Fruit fly (Drosophila melanogaster) Kc167 (cell line): Measurements from ENCODE around the gene CG5516.

Experiments
- Myc ChIP-seq: fragments of >200 bp; optimal IDR thresholded peaks from 2 replicates; lab custom pipeline; 2017; ENCODE audit warnings: missing external identifiers
- Sin3A ChIP-seq: fragments of >200 bp; optimal IDR thresholded peaks from 2 replicates; lab custom pipeline; 2018; ENCODE audit warnings: missing external identifiers
- h ChIP-seq: fragments of >200 bp; optimal IDR thresholded peaks from 3 replicates; lab custom pipeline; 2018; ENCODE audit warnings: missing external identifiers
- insv ChIP-seq: fragments of >200 bp; optimal IDR thresholded peaks from 3 replicates; lab custom pipeline; 2018; ENCODE audit warnings: missing external identifiers
- psq ChIP-seq: fragments of >200 bp; optimal IDR thresholded peaks from 2 replicates; lab custom pipeline; 2017; ENCODE audit warnings: missing external identifiers
- ttk ChIP-seq: sonication (Bioruptor generic); optimal IDR thresholded peaks from 2 replicates; lab custom pipeline; 2017; ENCODE audit warnings: missing external identifiers

The CG5516 gene

dm6 chr3R:15963690-15964281 is at the start of gene CG5516, which contains the start of gene CG4287:
TSS of gene CG5516 (plus strand) at chr3R:15963884.
TSS of gene CG4287 (minus strand) at chr3R:15963867.
- TF ChIP-seq ttk (lab: Kevin White, UChicago) (no peak), insv (lab: Kevin White, UChicago) (no peak), Myc (lab: Kevin White, UChicago) (no peak), psq (lab: Kevin White, UChicago) (no peak), Sin3A (lab: Kevin White, UChicago) (no peak), h (lab: Kevin White, UChicago) (no peak)

- TF ChIP-seq Sin3A (lab: Kevin White, UChicago): no peak
- no peak for TF ChIP-seq h (lab: Kevin White, UChicago)
- no peak for TF ChIP-seq ttk (lab: Kevin White, UChicago)
- TF ChIP-seq Myc (lab: Kevin White, UChicago): no peak
- TF ChIP-seq psq (lab: Kevin White, UChicago): no peak
- TF ChIP-seq insv (lab: Kevin White, UChicago): no peak
These were observed 45.8 kb upstream of the CG5516 start, which contains the start of gene CG45105 for dm6 chr3R:15917907-15918306. TSS of gene CG45105 (minus strand) at chr3R:15918007.

dm6 chr3R:15919367-15920228 is 44.1 kb upstream of the CG5516 start:
- TF ChIP-seq Myc (lab: Kevin White, UChicago) (no peak), ttk (lab: Kevin White, UChicago) (no peak), h (lab: Kevin White, UChicago) (no peak), insv (lab: Kevin White, UChicago) (no peak), Sin3A (lab: Kevin White, UChicago) (no peak), psq (lab: Kevin White, UChicago) (no peak)

- TF ChIP-seq Myc (lab: Kevin White, UChicago): no peak
- TF ChIP-seq psq (lab: Kevin White, UChicago): no peak
- TF ChIP-seq h (lab: Kevin White, UChicago): no peak
These were observed 43.5 kb upstream of the CG5516 start for dm6 chr3R:15920229-15920533.

dm6 chr3R:15920751-15921156 is 42.9 kb upstream of the CG5516 start, which contains the start of gene Fbxl7:
TSS of gene Fbxl7 (plus strand) at chr3R:15920898.
- TF ChIP-seq psq (lab: Kevin White, UChicago) (no peak), Sin3A (lab: Kevin White, UChicago) (no peak), ttk (lab: Kevin White, UChicago) (no peak), Myc (lab: Kevin White, UChicago) (no peak), h (lab: Kevin White, UChicago) (no peak), insv (lab: Kevin White, UChicago) (no peak)

- TF ChIP-seq Sin3A (lab: Kevin White, UChicago): no peak
- no peak for TF ChIP-seq psq (lab: Kevin White, UChicago)
- no peak for TF ChIP-seq insv (lab: Kevin White, UChicago)
- TF ChIP-seq ttk (lab: Kevin White, UChicago): no peak
- TF ChIP-seq h (lab: Kevin White, UChicago): no peak
- no peak for TF ChIP-seq Myc (lab: Kevin White, UChicago)
These were observed 41.9 kb upstream of the CG5516 start for dm6 chr3R:15921747-15922146.

dm6 chr3R:15922622-15923574 is 40.8 kb upstream of the CG5516 start:
- TF ChIP-seq Sin3A (lab: Kevin White, UChicago): no peak
- no peak for TF ChIP-seq psq (lab: Kevin White, UChicago)
- TF ChIP-seq insv (lab: Kevin White, UChicago): no peak
- TF ChIP-seq Myc (lab: Kevin White, UChicago): no peak
- TF ChIP-seq h (lab: Kevin White, UChicago): no peak
- no peak for TF ChIP-seq ttk (lab: Kevin White, UChicago)

- TF ChIP-seq insv (lab: Kevin White, UChicago): no peak
- TF ChIP-seq Myc (lab: Kevin White, UChicago): no peak
- TF ChIP-seq h (lab: Kevin White, UChicago): no peak
- TF ChIP-seq psq (lab: Kevin White, UChicago): no peak
These were observed 38.4 kb upstream of the CG5516 start, which contains the start of gene CG34276 for dm6 chr3R:15925329-15925728. TSS of gene CG34276 (plus strand) at chr3R:15925629.

dm6 chr3R:15925939-15926338 is 37.7 kb upstream of the CG5516 start:
- TF ChIP-seq h (lab: Kevin White, UChicago): no peak
- no peak for TF ChIP-seq Sin3A (lab: Kevin White, UChicago)
- no peak for TF ChIP-seq Myc (lab: Kevin White, UChicago)
- no peak for TF ChIP-seq insv (lab: Kevin White, UChicago)
- TF ChIP-seq ttk (lab: Kevin White, UChicago): no peak
- no peak for TF ChIP-seq psq (lab: Kevin White, UChicago)

- TF ChIP-seq ttk (lab: Kevin White, UChicago) (no peak), insv (lab: Kevin White, UChicago) (no peak), psq (lab: Kevin White, UChicago) (no peak), h (lab: Kevin White, UChicago) (no peak), Myc (lab: Kevin White, UChicago) (no peak), Sin3A (lab: Kevin White, UChicago) (no peak)
These were observed 36.5 kb upstream of the CG5516 start for dm6 chr3R:15927172-15927571.
